Worm (Caenorhabditis elegans): ENCODE data around the gene srbc-19.

- TF ChIP-seq ceh-36 (tag; optimal IDR thresholded peaks at IDR 0.05) (no peak), sea-1 (GFP tag; conservative IDR thresholded peaks at IDR 0.05) (no peak), flt-1 (GFP tag; IDR thresholded peaks at IDR 0.05) (no peak), hmg-4 (GFP tag; optimal IDR thresholded peaks at IDR 0.05) (no peak), scrt-1 (GFP tag; IDR thresholded peaks at IDR 0.05) (no peak), hmbx-1 (tag; optimal IDR thresholded peaks at IDR 0.05) (no peak), ama-1 (optimal IDR thresholded peaks at IDR 0.05) (no peak), tbx-37 (GFP tag; conservative IDR thresholded peaks at IDR 0.05) (no peak), pes-1 (GFP tag; IDR thresholded peaks at IDR 0.05) (no peak), aly-1 (tag; optimal IDR thresholded peaks at IDR 0.05) (no peak), tra-4 (tag; optimal IDR thresholded peaks at IDR 0.05) (no peak), ceh-13 (GFP tag; optimal IDR thresholded peaks at IDR 0.05) (no peak), hnd-1 (tag; optimal IDR thresholded peaks at IDR 0.05) (no peak)
These were observed 26.7 kb downstream of the srbc-19 start, which contains the start of gene F22F7.7 for ce11 chrV:2139918-2140317.

Measured in whole organism, early embryonic.